Worm (Caenorhabditis elegans): Measurements from ENCODE around the gene ZK673.4.

The ZK673.4 gene

ce11 chrII:10435836-10436235, 16.9 kb upstream of the ZK673.4 start, which contains the start of gene cut-4:
cut-4 (plus strand) TSS chrII:10436136.
- TF ChIP-seq ceh-9 (tag; optimal IDR thresholded peaks at IDR 0.05), result no peak
- TF ChIP-seq lin-15B (tag; optimal IDR thresholded peaks at IDR 0.05), result no peak
- no peak for TF ChIP-seq ztf-11 (tag; optimal IDR thresholded peaks at IDR 0.05)
- no peak for TF ChIP-seq unc-39 (tag; optimal IDR thresholded peaks at IDR 0.05)
- no peak for TF ChIP-seq nhr-76 (tag; optimal IDR thresholded peaks at IDR 0.05)
- no peak for TF ChIP-seq ceh-28 (tag; optimal IDR thresholded peaks at IDR 0.05)
- TF ChIP-seq aly-2 (tag; optimal IDR thresholded peaks at IDR 0.05), result no peak
- TF ChIP-seq lsy-12 (tag; optimal IDR thresholded peaks at IDR 0.05), result no peak
- no peak for TF ChIP-seq zag-1 (tag; optimal IDR thresholded peaks at IDR 0.05)
- no peak for TF ChIP-seq elt-2 (tag; optimal IDR thresholded peaks at IDR 0.05)
- TF ChIP-seq nhr-25 (tag; optimal IDR thresholded peaks at IDR 0.05), result no peak
- TF ChIP-seq nhr-67 (tag; optimal IDR thresholded peaks at IDR 0.05), result no peak
- TF ChIP-seq jun-1 (tag; optimal IDR thresholded peaks at IDR 0.05), result no peak
- no peak for TF ChIP-seq mml-1 (tag; optimal IDR thresholded peaks at IDR 0.05)
- no peak for TF ChIP-seq nhr-23 (tag; optimal IDR thresholded peaks at IDR 0.05)
- no peak for TF ChIP-seq nhr-77 (tag; optimal IDR thresholded peaks at IDR 0.05)
- TF ChIP-seq ceh-16 (tag; optimal IDR thresholded peaks at IDR 0.05), result no peak
- no peak for TF ChIP-seq ama-1 (optimal IDR thresholded peaks at IDR 0.05)
- TF ChIP-seq nhr-43 (tag; optimal IDR thresholded peaks at IDR 0.05; ENCODE audit: poor library complexity, severe bottlenecking), result no peak
- no peak for TF ChIP-seq elt-3 (tag; optimal IDR thresholded peaks at IDR 0.05)

ce11 chrII:10437840-10438239, 14.9 kb upstream of the ZK673.4 start:
- no peak for TF ChIP-seq elt-3 (tag; optimal IDR thresholded peaks at IDR 0.05)
- TF ChIP-seq snpc-4 (tag; optimal IDR thresholded peaks at IDR 0.05), result no peak
- no peak for TF ChIP-seq lsy-12 (tag; optimal IDR thresholded peaks at IDR 0.05)
- TF ChIP-seq ZK546.5 (tag; optimal IDR thresholded peaks at IDR 0.05), result no peak
- no peak for TF ChIP-seq fkh-2 (tag; optimal IDR thresholded peaks at IDR 0.05)
- no peak for TF ChIP-seq R02D3.7 (tag; optimal IDR thresholded peaks at IDR 0.05)
- no peak for TF ChIP-seq nhr-67 (tag; optimal IDR thresholded peaks at IDR 0.05)
- no peak for TF ChIP-seq nhr-23 (tag; optimal IDR thresholded peaks at IDR 0.05)
- no peak for TF ChIP-seq mml-1 (tag; optimal IDR thresholded peaks at IDR 0.05)

- TF ChIP-seq ama-1 (optimal IDR thresholded peaks at IDR 0.05) (no peak), nhr-67 (tag; optimal IDR thresholded peaks at IDR 0.05) (no peak), lin-39 (tag; optimal IDR thresholded peaks at IDR 0.05) (no peak), skn-1 (tag; optimal IDR thresholded peaks at IDR 0.05) (no peak), egl-5 (tag; optimal IDR thresholded peaks at IDR 0.05) (no peak), elt-2 (tag; optimal IDR thresholded peaks at IDR 0.05) (no peak), pqm-1 (tag; optimal IDR thresholded peaks at IDR 0.05) (no peak), fkh-10 (GFP tag; optimal IDR thresholded peaks at IDR 0.05) (no peak), nhr-11 (tag; optimal IDR thresholded peaks at IDR 0.05) (no peak), fkh-2 (tag; optimal IDR thresholded peaks at IDR 0.05) (no peak), elt-3 (tag; optimal IDR thresholded peaks at IDR 0.05) (no peak), unc-39 (tag; optimal IDR thresholded peaks at IDR 0.05) (no peak), ceh-16 (tag; optimal IDR thresholded peaks at IDR 0.05) (no peak), nhr-43 (tag; optimal IDR thresholded peaks at IDR 0.05; ENCODE audit: poor library complexity, severe bottlenecking) (no peak), ztf-4 (tag; optimal IDR thresholded peaks at IDR 0.05) (no peak), hmg-11 (tag; optimal IDR thresholded peaks at IDR 0.05) (no peak)
Measured at ce11 chrII:10439976-10440375, 12.7 kb upstream of the ZK673.4 start, which contains the start of gene E04D5.4. E04D5.4 (plus strand) TSS chrII:10440276.

ce11 chrII:10442846-10443245, 9.9 kb upstream of the ZK673.4 start, which contains the start of gene ZK673.1:
ZK673.1 (plus strand) TSS chrII:10443146.
- TF ChIP-seq elt-2 (tag; optimal IDR thresholded peaks at IDR 0.05), result peak; percentile 2

ce11 chrII:10443898-10444297, 8.8 kb upstream of the ZK673.4 start:
- TF ChIP-seq nhr-237 (tag; optimal IDR thresholded peaks at IDR 0.05), result no peak
- peak; percentile 83 for TF ChIP-seq elt-2 (tag; optimal IDR thresholded peaks at IDR 0.05)
- no peak for TF ChIP-seq ama-1 (optimal IDR thresholded peaks at IDR 0.05)
- peak; percentile 72 for TF ChIP-seq pqm-1 (tag; optimal IDR thresholded peaks at IDR 0.05)
